Worm (Caenorhabditis elegans) whole organism, young adult: Measurements from ENCODE around the gene hpo-28.
A peak's percentile ranks its signal among the peaks of the same experiment; 100 is the strongest.

Experiments
- F22D6.2 ChIP-seq: sonication (generic microtip); optimal IDR thresholded peaks from 2 replicates; lab custom pipeline; 2016; ENCODE audit warnings: mild to moderate bottlenecking, missing genetic modification characterization, missing compliant biosample characterization
- F33H1.4 ChIP-seq: fragments of 200-800 bp; sonication (Bioruptor generic); IDR thresholded peaks from 2 replicates; pipeline ENCODE4 v1.3.6; 2022; ENCODE audit warnings: missing genetic modification reagents, missing genetic modification characterization, missing compliant biosample characterization
- F37B4.10 ChIP-seq: fragments of 200-800 bp; sonication (Bioruptor generic); IDR thresholded peaks from 2 replicates; pipeline ENCODE4 v1.3.6; 2022; ENCODE audit warnings: missing genetic modification characterization, missing compliant biosample characterization
- F39B2.1 ChIP-seq: fragments of 200-800 bp; sonication (Bioruptor generic); IDR thresholded peaks from 2 replicates; pipeline ENCODE4 v1.3.6; 2022; ENCODE audit warnings: missing genetic modification reagents, missing genetic modification characterization, missing compliant biosample characterization
- F55B11.4 ChIP-seq: sonication (generic microtip); optimal IDR thresholded peaks from 2 replicates; lab custom pipeline; 2016; ENCODE audit warnings: missing compliant biosample characterization, missing genetic modification characterization, borderline replicate concordance; ENCODE audit not compliant: insufficient read depth
- K11D2.4 ChIP-seq: fragments of 200-800 bp; sonication (Bioruptor generic); IDR thresholded peaks from 2 replicates; pipeline ENCODE4 v1.3.6; 2022; ENCODE audit warnings: missing genetic modification reagents, missing genetic modification characterization, missing compliant biosample characterization
- T26A5.8 ChIP-seq: sonication (generic microtip); optimal IDR thresholded peaks from 2 replicates; lab custom pipeline; 2016; ENCODE audit warnings: missing genetic modification characterization, missing compliant biosample characterization
- Y53F4B.3 ChIP-seq: fragments of 200-800 bp; sonication (Bioruptor generic); IDR thresholded peaks from 2 replicates; pipeline ENCODE4 v1.3.6; 2022; ENCODE audit warnings: missing genetic modification reagents, missing genetic modification characterization, missing compliant biosample characterization
- Y53G8AR.9 ChIP-seq: fragments of 200-800 bp; sonication (Bioruptor generic); conservative IDR thresholded peaks from 2 replicates; pipeline ENCODE4 v1.3.6; 2022; ENCODE audit warnings: missing genetic modification reagents, missing genetic modification characterization, missing compliant biosample characterization
- Y56A3A.18 ChIP-seq: fragments of 200-800 bp; sonication (Bioruptor generic); IDR thresholded peaks from 2 replicates; pipeline ENCODE4 v1.3.6; 2022; ENCODE audit warnings: missing genetic modification reagents, missing genetic modification characterization, missing compliant biosample characterization
- Y67H2A.10 ChIP-seq: fragments of 200-800 bp; sonication (Bioruptor generic); conservative IDR thresholded peaks from 2 replicates; pipeline ENCODE4 v1.3.6; 2022; ENCODE audit warnings: missing genetic modification reagents, missing genetic modification characterization, missing compliant biosample characterization
- Y95B8A.8 ChIP-seq: fragments of 200-800 bp; sonication (Bioruptor generic); IDR thresholded peaks from 2 replicates; pipeline ENCODE4 v1.3.6; 2022; ENCODE audit warnings: missing genetic modification reagents, missing genetic modification characterization, missing compliant biosample characterization
- ZK185.1 ChIP-seq: sonication (generic microtip); optimal IDR thresholded peaks from 2 replicates; lab custom pipeline; 2016; ENCODE audit warnings: mild to moderate bottlenecking, missing genetic modification characterization, missing compliant biosample characterization; ENCODE audit not compliant: poor library complexity, severe bottlenecking
- ama-1 ChIP-seq, 3 experiments: fragments of 150-350 bp in 1 of 3; sonication (generic microtip) in 2 of 3; optimal IDR thresholded peaks; 2 replicates each; lab custom pipeline; 2014 to 2018; ENCODE audit warnings: missing biosample characterization in 2 of 3, missing genetic modification characterization in 2 of 3, missing genetic modification reagents in 2 of 3
- aptf-2 ChIP-seq: fragments of 200-800 bp; sonication (Bioruptor generic); conservative IDR thresholded peaks from 2 replicates; pipeline ENCODE4 v1.3.6; 2022; ENCODE audit warnings: missing genetic modification reagents, missing genetic modification characterization, missing compliant biosample characterization
- attf-3 ChIP-seq: fragments of 200-800 bp; sonication (Bioruptor generic); conservative IDR thresholded peaks from 2 replicates; pipeline ENCODE4 v1.3.6; 2022; ENCODE audit warnings: missing genetic modification reagents, missing genetic modification characterization, missing compliant biosample characterization
- ccch-3 ChIP-seq: fragments of 200-800 bp; sonication (Bioruptor generic); optimal IDR thresholded peaks from 2 replicates; lab custom pipeline; 2018; ENCODE audit warnings: mild to moderate bottlenecking, missing genetic modification characterization, missing compliant biosample characterization
- cebp-1 ChIP-seq, 2 experiments: fragments of 200-800 bp in 1 of 2; sonication (Bioruptor generic) in 1 of 2; sonication (generic microtip) in 1 of 2; IDR thresholded peaks in 1 of 2; optimal IDR thresholded peaks in 1 of 2; 2 replicates each; pipeline versions ENCODE4 v1.3.6 to Lab custom; 2017 to 2022; ENCODE audit warnings: missing compliant biosample characterization in 2 of 2, missing genetic modification characterization in 2 of 2, mild to moderate bottlenecking in 1 of 2, missing genetic modification reagents in 1 of 2, moderate library complexity in 1 of 2
- cebp-2 ChIP-seq: fragments of 200-800 bp; sonication (Bioruptor generic); IDR thresholded peaks from 2 replicates; pipeline ENCODE4 v1.3.6; 2022; ENCODE audit warnings: missing genetic modification characterization, missing compliant biosample characterization
- ceh-40 ChIP-seq: fragments of 200-800 bp; sonication (Bioruptor generic); IDR thresholded peaks from 2 replicates; pipeline ENCODE4 v1.3.6; 2022; ENCODE audit warnings: missing genetic modification characterization, missing compliant biosample characterization
- ceh-91 ChIP-seq: fragments of 200-800 bp; sonication (Bioruptor generic); IDR thresholded peaks from 2 replicates; pipeline ENCODE4 v1.3.6; 2022; ENCODE audit warnings: missing genetic modification reagents, missing genetic modification characterization, missing compliant biosample characterization
- chd-7 ChIP-seq: sonication (generic microtip); optimal IDR thresholded peaks from 2 replicates; lab custom pipeline; 2016; ENCODE audit warnings: mild to moderate bottlenecking, missing genetic modification characterization, moderate library complexity, missing compliant biosample characterization
- egrh-3 ChIP-seq: fragments of 200-800 bp; sonication (Bioruptor generic); IDR thresholded peaks from 2 replicates; pipeline ENCODE4 v1.3.6; 2022; ENCODE audit warnings: missing genetic modification reagents, missing genetic modification characterization, missing compliant biosample characterization
- ekl-4 ChIP-seq: fragments of 200-800 bp; sonication (Bioruptor generic); IDR thresholded peaks from 2 replicates; pipeline ENCODE4 v1.3.6; 2022; ENCODE audit warnings: missing genetic modification reagents, missing genetic modification characterization, missing compliant biosample characterization
- ets-4 ChIP-seq: fragments of 200-800 bp; sonication (Bioruptor generic); optimal IDR thresholded peaks from 2 replicates; lab custom pipeline; 2018; ENCODE audit warnings: mild to moderate bottlenecking, missing genetic modification characterization, missing compliant biosample characterization
- gei-17 ChIP-seq: fragments of 200-800 bp; sonication (Bioruptor generic); optimal IDR thresholded peaks from 2 replicates; lab custom pipeline; 2018; ENCODE audit warnings: mild to moderate bottlenecking, missing genetic modification characterization, missing compliant biosample characterization
- hlh-12 ChIP-seq: sonication (generic microtip); optimal IDR thresholded peaks from 2 replicates; lab custom pipeline; 2016; ENCODE audit warnings: missing genetic modification characterization, missing compliant biosample characterization
- lag-1 ChIP-seq: fragments of 200-800 bp; sonication (Bioruptor generic); IDR thresholded peaks from 2 replicates; pipeline ENCODE4 v1.3.6; 2022; ENCODE audit warnings: missing genetic modification reagents, missing genetic modification characterization, missing compliant biosample characterization
- lin-54 ChIP-seq: fragments of 200-800 bp; sonication (Bioruptor generic); optimal IDR thresholded peaks from 2 replicates; lab custom pipeline; 2018; ENCODE audit warnings: mild to moderate bottlenecking, missing genetic modification characterization, missing compliant biosample characterization
- madf-8 ChIP-seq: fragments of 200-800 bp; sonication (Bioruptor generic); conservative IDR thresholded peaks from 2 replicates; pipeline ENCODE4 v1.3.6; 2022; ENCODE audit warnings: missing genetic modification reagents, missing genetic modification characterization, missing compliant biosample characterization
- mes-4 ChIP-seq: sonication (generic microtip); optimal IDR thresholded peaks from 2 replicates; lab custom pipeline; 2016; ENCODE audit warnings: missing genotype, missing genetic modification characterization, missing compliant biosample characterization
- mxl-1 ChIP-seq: sonication (generic microtip); optimal IDR thresholded peaks from 2 replicates; lab custom pipeline; 2016; ENCODE audit warnings: missing genetic modification characterization, missing compliant biosample characterization
- nfya-2 ChIP-seq: fragments of 200-800 bp; sonication (Bioruptor generic); IDR thresholded peaks from 2 replicates; pipeline ENCODE4 v1.3.6; 2022; ENCODE audit warnings: missing genetic modification reagents, missing genetic modification characterization, missing compliant biosample characterization
- nfyb-1 ChIP-seq: fragments of 200-800 bp; sonication (Bioruptor generic); IDR thresholded peaks from 2 replicates; pipeline ENCODE4 v1.3.6; 2022; ENCODE audit warnings: missing genetic modification reagents, missing genetic modification characterization, missing compliant biosample characterization
- nhr-90 ChIP-seq: sonication (generic microtip); optimal IDR thresholded peaks from 2 replicates; lab custom pipeline; 2016; ENCODE audit warnings: missing genotype, mild to moderate bottlenecking, missing genetic modification characterization, missing compliant biosample characterization
- repo-1 ChIP-seq: sonication (generic microtip); optimal IDR thresholded peaks from 2 replicates; lab custom pipeline; 2017; ENCODE audit warnings: mild to moderate bottlenecking, missing genetic modification characterization, missing compliant biosample characterization
- snpc-1.3 ChIP-seq: sonication (generic microtip); optimal IDR thresholded peaks from 2 replicates; lab custom pipeline; 2017; ENCODE audit warnings: missing genetic modification characterization, mild to moderate bottlenecking, missing compliant biosample characterization, antibody characterized with exemption, moderate library complexity, missing genotype, missing genetic modification reagents; ENCODE audit not compliant: insufficient read depth
- snpc-3.4 ChIP-seq: sonication (generic microtip); optimal IDR thresholded peaks from 2 replicates; lab custom pipeline; 2017; ENCODE audit warnings: missing genetic modification characterization, mild to moderate bottlenecking, missing compliant biosample characterization, antibody characterized with exemption, moderate library complexity, missing genotype, missing genetic modification reagents
- sptf-2 ChIP-seq: fragments of 200-800 bp; sonication (Bioruptor generic); optimal IDR thresholded peaks from 2 replicates; lab custom pipeline; 2018; ENCODE audit warnings: mild to moderate bottlenecking, missing genetic modification characterization, missing compliant biosample characterization
- tbp1 ChIP-seq: fragments of 200-800 bp; sonication (Bioruptor generic); optimal IDR thresholded peaks from 2 replicates; lab custom pipeline; 2018; ENCODE audit warnings: mild to moderate bottlenecking, missing genetic modification characterization, missing compliant biosample characterization
- tbx-9 ChIP-seq: sonication (generic microtip); optimal IDR thresholded peaks from 2 replicates; lab custom pipeline; 2016; ENCODE audit warnings: borderline replicate concordance, missing genetic modification characterization, inconsistent platforms, missing compliant biosample characterization
- unc-62 ChIP-seq: fragments of 150-350 bp; optimal IDR thresholded peaks from 2 replicates; lab custom pipeline; 2014; ENCODE audit warnings: missing biosample characterization, missing genetic modification reagents, missing genetic modification characterization
- ztf-18 ChIP-seq: sonication (generic microtip); optimal IDR thresholded peaks from 2 replicates; lab custom pipeline; 2016; ENCODE audit warnings: missing genotype, mild to moderate bottlenecking, missing genetic modification characterization, missing compliant biosample characterization
- ztf-22 ChIP-seq: fragments of 200-800 bp; sonication (Bioruptor generic); optimal IDR thresholded peaks from 2 replicates; lab custom pipeline; 2018; ENCODE audit warnings: mild to moderate bottlenecking, missing genetic modification characterization, moderate library complexity, missing compliant biosample characterization
- ztf-25 ChIP-seq: fragments of 200-800 bp; sonication (Bioruptor generic); IDR thresholded peaks from 2 replicates; pipeline ENCODE4 v1.3.6; 2022; ENCODE audit warnings: missing genetic modification reagents, missing genetic modification characterization, missing compliant biosample characterization

hpo-28 gene

DNA sequence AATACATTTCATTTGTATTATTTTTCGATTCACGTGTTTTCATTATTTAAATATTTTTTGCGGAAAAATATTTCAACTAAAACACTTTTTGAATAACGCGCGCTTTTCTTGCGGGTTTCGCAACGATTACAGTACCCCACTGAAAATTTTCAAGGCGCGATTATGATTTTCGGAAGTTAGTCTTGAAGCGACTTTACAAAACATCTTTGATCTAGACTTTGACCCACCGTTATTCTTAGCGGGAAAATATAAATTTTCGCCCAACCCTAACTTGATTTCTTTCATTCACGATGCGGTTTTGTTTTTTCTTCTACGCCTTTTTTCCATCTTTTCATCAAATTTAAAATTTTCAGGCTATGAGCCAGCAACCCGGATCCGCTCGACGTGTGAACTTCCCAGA, 18.7 kb upstream of the hpo-28 start, which contains the start of gene egg-1 (continued):
- peak; percentile 65 for TF ChIP-seq tbp1 (GFP tag; lab: Kevin White, UChicago)
- no peak for TF ChIP-seq ztf-25 (GFP tag; lab: Robert Waterston, UW)
- peak; percentile 17; the same call in 1 of the 2 replicates for TF ChIP-seq attf-3
- TF ChIP-seq F33H1.4 (GFP tag; lab: Robert Waterston, UW): peak; percentile 98
- TF ChIP-seq aptf-2 (GFP tag; lab: Robert Waterston, UW): peak; percentile 70; the same call in 1 of the 2 replicates
- TF ChIP-seq snpc-3.4 (tag; lab: Kevin White, UChicago): peak; percentile 93
- 0 out of 2 replicates have a peak, but pooled peaks have one; percentile 17 for TF ChIP-seq Y53F4B.3
- TF ChIP-seq cebp-1 (GFP tag; IDR thresholded peaks at IDR 0.05; lab: Robert Waterston, UW): no peak
- TF ChIP-seq cebp-1 (tag; optimal IDR thresholded peaks at IDR 0.05; lab: Kevin White, UChicago): no peak
- peak; percentile 74 for TF ChIP-seq ztf-18

- TF ChIP-seq mxl-1 (tag; lab: Kevin White, UChicago) (no peak), K11D2.4 (no peak), repo-1 (tag; lab: Kevin White, UChicago) (no peak), ekl-4 (GFP tag; lab: Robert Waterston, UW) (no peak), unc-62 (no peak), Y95B8A.8 (GFP tag; lab: Robert Waterston, UW) (no peak)
Measured at ce11 chrIII:5722550-5722949, 13.4 kb upstream of the hpo-28 start, which contains the start of gene wrm-1. TSS of gene wrm-1 (plus strand) at chrIII:5722850.

DNA sequence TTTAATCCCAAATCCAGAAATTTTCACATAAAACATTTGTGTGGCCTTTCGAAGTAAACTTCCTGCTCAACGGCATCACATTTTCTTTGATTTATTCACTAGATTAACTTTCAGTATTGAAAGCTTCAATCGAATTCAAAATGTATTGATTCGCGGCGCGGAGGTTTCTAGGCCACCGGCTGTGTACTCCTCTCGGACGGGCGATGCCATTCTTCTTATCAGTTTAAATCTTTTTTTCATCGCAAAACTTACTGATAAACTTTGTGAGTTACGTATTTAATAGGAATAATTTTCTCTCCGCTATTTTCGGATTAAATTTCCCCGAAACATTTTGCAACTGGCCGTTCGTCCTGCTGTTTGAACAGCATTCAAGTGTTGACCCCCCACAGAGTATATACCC, 12.8 kb upstream of the hpo-28 start:
- TF ChIP-seq nfyb-1 (peak; percentile 62; the same call in 1 of the 2 replicates), T26A5.8 (tag; lab: Kevin White, UChicago) (no peak), cebp-2 (no peak), ztf-22 (GFP tag; lab: Kevin White, UChicago) (no peak), gei-17 (GFP tag; lab: Kevin White, UChicago) (peak; percentile 4), F55B11.4 (tag; lab: Kevin White, UChicago) (no peak), snpc-1.3 (no peak), F39B2.1 (GFP tag; lab: Robert Waterston, UW) (no peak), lin-54 (GFP tag; lab: Kevin White, UChicago) (peak; percentile 77), tbp1 (GFP tag; lab: Kevin White, UChicago) (peak; percentile 44), ccch-3 (peak; percentile 36), madf-8 (GFP tag; lab: Robert Waterston, UW) (no peak), ceh-91 (no peak), hlh-12 (tag; lab: Kevin White, UChicago) (no peak), ztf-18 (peak; percentile 12), Y67H2A.10 (peak; percentile 62; the same call in 1 of the 2 replicates), nfya-2 (no peak), lag-1 (GFP tag; lab: Robert Waterston, UW) (no peak), F37B4.10 (GFP tag; lab: Robert Waterston, UW) (no peak), F22D6.2 (peak; percentile 25), mes-4 (tag; lab: Kevin White, UChicago) (no peak), tbx-9 (tag; lab: Kevin White, UChicago) (no peak), ZK185.1 (tag; lab: Kevin White, UChicago) (peak; percentile 96), Y53G8AR.9 (0 out of 2 replicates have a peak, but pooled peaks have one; percentile 53), Y56A3A.18 (GFP tag; lab: Robert Waterston, UW) (no peak), chd-7 (peak; percentile 20), nhr-90 (tag; lab: Kevin White, UChicago) (no peak), ama-1 (optimal IDR thresholded peaks at IDR 0.05; lab: Kevin White, UChicago) (no peak), ama-1 (GFP tag; optimal IDR thresholded peaks at IDR 0.05; lab: Kevin White, UChicago) (no peak), ets-4 (GFP tag; lab: Kevin White, UChicago) (no peak), sptf-2 (GFP tag; lab: Kevin White, UChicago) (no peak), ceh-40 (no peak), egrh-3 (GFP tag; lab: Robert Waterston, UW) (no peak)
